Worm (Caenorhabditis elegans): ENCODE results near the gene dnj-25.

- TF ChIP-seq med-1 (GFP tag; optimal IDR thresholded peaks at IDR 0.05; ENCODE audit: insufficient read depth) (no peak), ref-1 (GFP tag; conservative IDR thresholded peaks at IDR 0.05) (no peak)
These were observed 52.6 kb downstream of the dnj-25 start, which contains the start of gene F53F8.4 for ce11 chrV:20691585-20691984.

Data from whole organism, midembryonic.